Worm (Caenorhabditis elegans): ENCODE measurements around the gene idpp-12.

ce11 chrIV:3310662-3311219 is 7.0 kb downstream of the idpp-12 start:
- TF ChIP-seq lin-39 (tag; optimal IDR thresholded peaks at IDR 0.05) (no peak), pqm-1 (tag; optimal IDR thresholded peaks at IDR 0.05) (peak; percentile 92), mdl-1 (tag; optimal IDR thresholded peaks at IDR 0.05) (no peak), skn-1 (tag; optimal IDR thresholded peaks at IDR 0.05) (no peak), unc-39 (tag; optimal IDR thresholded peaks at IDR 0.05) (no peak), elt-3 (tag; optimal IDR thresholded peaks at IDR 0.05) (no peak), fos-1 (tag; optimal IDR thresholded peaks at IDR 0.05) (no peak)

All from whole organism, L3 larva.